Worm (Caenorhabditis elegans) whole organism, L2 larva: ENCODE data around the gene lev-8.

ENCODE experiments used
- F13H6.1 ChIP-seq: sonication (generic microtip); optimal IDR thresholded peaks from 2 replicates; lab custom pipeline; 2016; ENCODE audit warnings: missing genetic modification characterization, missing compliant biosample characterization
- R02D3.7 ChIP-seq: fragments of 150-350 bp; optimal IDR thresholded peaks from 2 replicates; lab custom pipeline; 2014; ENCODE audit warnings: missing biosample characterization, missing genetic modification characterization
- Y55F3AM.14 ChIP-seq: fragments of 200-800 bp; sonication (Bioruptor generic); optimal IDR thresholded peaks from 2 replicates; lab custom pipeline; 2018; ENCODE audit warnings: mild to moderate bottlenecking, missing genetic modification characterization, missing compliant biosample characterization
- ZK546.5 ChIP-seq: sonication (generic microtip); optimal IDR thresholded peaks from 2 replicates; lab custom pipeline; 2017; ENCODE audit warnings: missing biosample characterization, missing genetic modification characterization
- alr-1 ChIP-seq: fragments of 150-350 bp; optimal IDR thresholded peaks from 2 replicates; lab custom pipeline; 2014; ENCODE audit warnings: missing biosample characterization, missing genetic modification characterization
- aly-2 ChIP-seq: fragments of 150-350 bp; optimal IDR thresholded peaks from 2 replicates; lab custom pipeline; 2014; ENCODE audit warnings: missing biosample characterization, missing genetic modification characterization
- ama-1 ChIP-seq: fragments of 150-350 bp; optimal IDR thresholded peaks from 2 replicates; lab custom pipeline; 2018; ENCODE audit warnings: inconsistent platforms
- blmp-1 ChIP-seq: sonication (generic microtip); optimal IDR thresholded peaks from 2 replicates; lab custom pipeline; 2017; ENCODE audit warnings: missing genetic modification characterization, mild to moderate bottlenecking, missing compliant biosample characterization, antibody characterized with exemption, moderate library complexity; ENCODE audit not compliant: insufficient read depth
- ceh-16 ChIP-seq: fragments of 150-350 bp; optimal IDR thresholded peaks from 2 replicates; lab custom pipeline; 2014; ENCODE audit warnings: missing biosample characterization, missing genetic modification characterization
- ceh-82 ChIP-seq: fragments of 150-350 bp; optimal IDR thresholded peaks from 2 replicates; lab custom pipeline; 2014; ENCODE audit warnings: missing biosample characterization, missing genetic modification characterization
- crh-2 ChIP-seq: sonication (generic microtip); optimal IDR thresholded peaks from 2 replicates; lab custom pipeline; 2017; ENCODE audit warnings: missing biosample characterization, missing genetic modification characterization
- dmd-4 ChIP-seq: sonication (generic microtip); optimal IDR thresholded peaks from 2 replicates; lab custom pipeline; 2017; ENCODE audit warnings: missing biosample characterization, missing genetic modification characterization
- egl-27 ChIP-seq: sonication (generic microtip); optimal IDR thresholded peaks from 3 replicates; lab custom pipeline; 2017; ENCODE audit warnings: missing biosample characterization, missing genetic modification reagents, missing genetic modification characterization
- elt-1 ChIP-seq: fragments of 150-350 bp; optimal IDR thresholded peaks from 2 replicates; lab custom pipeline; 2014; ENCODE audit warnings: missing biosample characterization, missing genetic modification characterization
- elt-3 ChIP-seq: sonication (generic microtip); optimal IDR thresholded peaks from 2 replicates; lab custom pipeline; 2017; ENCODE audit warnings: missing biosample characterization, missing genetic modification characterization
- fos-1 ChIP-seq: fragments of 150-350 bp; optimal IDR thresholded peaks from 2 replicates; lab custom pipeline; 2014; ENCODE audit warnings: missing biosample characterization, missing genetic modification characterization
- gmeb-1 ChIP-seq: fragments of 150-350 bp; optimal IDR thresholded peaks from 2 replicates; lab custom pipeline; 2014; ENCODE audit warnings: missing biosample characterization, missing genetic modification characterization
- lin-11 ChIP-seq: fragments of 150-350 bp; sonication (generic microtip); optimal IDR thresholded peaks from 2 replicates; lab custom pipeline; 2014; ENCODE audit warnings: missing biosample characterization, missing genetic modification characterization, inconsistent platforms, mixed read lengths
- lin-13 ChIP-seq: fragments of 150-350 bp; optimal IDR thresholded peaks from 2 replicates; lab custom pipeline; 2014; ENCODE audit warnings: missing biosample characterization, missing genetic modification reagents, missing genetic modification characterization
- lin-39 ChIP-seq: fragments of 150-350 bp; optimal IDR thresholded peaks from 2 replicates; lab custom pipeline; 2014; ENCODE audit warnings: missing biosample characterization, missing genetic modification reagents, missing genetic modification characterization
- mab-5 ChIP-seq: fragments of 150-350 bp; optimal IDR thresholded peaks from 2 replicates; lab custom pipeline; 2014; ENCODE audit warnings: missing biosample characterization, missing genetic modification characterization
- mbf-1 ChIP-seq: sonication (generic microtip); optimal IDR thresholded peaks from 2 replicates; lab custom pipeline; 2017; ENCODE audit warnings: missing biosample characterization, missing genetic modification characterization
- mdl-1 ChIP-seq, 2 experiments: fragments of 150-350 bp in 1 of 2; sonication (generic microtip) in 1 of 2; optimal IDR thresholded peaks; 2 replicates each; lab custom pipeline; 2017; ENCODE audit warnings: missing biosample characterization in 2 of 2, missing genetic modification characterization in 2 of 2
- nhr-10 ChIP-seq: sonication (generic microtip); optimal IDR thresholded peaks from 2 replicates; lab custom pipeline; 2017; ENCODE audit warnings: missing biosample characterization, missing genetic modification characterization
- nhr-11 ChIP-seq: fragments of 150-350 bp; optimal IDR thresholded peaks from 2 replicates; lab custom pipeline; 2014; ENCODE audit warnings: missing biosample characterization, missing genetic modification characterization
- nhr-12 ChIP-seq: fragments of 150-350 bp; optimal IDR thresholded peaks from 2 replicates; lab custom pipeline; 2014; ENCODE audit warnings: missing biosample characterization, missing genetic modification characterization
- nhr-129 ChIP-seq: fragments of 150-350 bp; optimal IDR thresholded peaks from 2 replicates; lab custom pipeline; 2014; ENCODE audit warnings: missing biosample characterization, missing genetic modification characterization
- nhr-21 ChIP-seq: fragments of 150-350 bp; optimal IDR thresholded peaks from 2 replicates; lab custom pipeline; 2014; ENCODE audit warnings: missing biosample characterization, missing genetic modification characterization
- nhr-23 ChIP-seq: fragments of 150-350 bp; optimal IDR thresholded peaks from 2 replicates; lab custom pipeline; 2014; ENCODE audit warnings: missing biosample characterization, missing genetic modification reagents, missing genetic modification characterization
- nhr-237 ChIP-seq: fragments of 150-350 bp; optimal IDR thresholded peaks from 2 replicates; lab custom pipeline; 2014; ENCODE audit warnings: missing biosample characterization, missing genetic modification characterization
- nhr-25 ChIP-seq: fragments of 150-350 bp; sonication (generic microtip); optimal IDR thresholded peaks from 3 replicates; lab custom pipeline; 2014; ENCODE audit warnings: missing biosample characterization, missing genetic modification characterization
- nhr-6 ChIP-seq: fragments of 150-350 bp; optimal IDR thresholded peaks from 2 replicates; lab custom pipeline; 2014; ENCODE audit warnings: missing biosample characterization, missing genetic modification characterization
- nhr-77 ChIP-seq: fragments of 150-350 bp; optimal IDR thresholded peaks from 2 replicates; lab custom pipeline; 2014; ENCODE audit warnings: missing biosample characterization, missing genetic modification characterization
- sem-4 ChIP-seq: fragments of 150-350 bp; optimal IDR thresholded peaks from 2 replicates; lab custom pipeline; 2014; ENCODE audit warnings: missing biosample characterization, missing genetic modification reagents, missing genetic modification characterization
- skn-1 ChIP-seq: sonication (generic microtip); optimal IDR thresholded peaks from 2 replicates; lab custom pipeline; 2017; ENCODE audit warnings: missing biosample characterization, missing genetic modification characterization
- sma-3 ChIP-seq: sonication (generic microtip); optimal IDR thresholded peaks from 2 replicates; lab custom pipeline; 2016; ENCODE audit warnings: missing genetic modification reagents, missing genetic modification characterization, missing compliant biosample characterization
- sma-9 ChIP-seq, 2 experiments: fragments of 150-350 bp in 1 of 2; sonication (generic microtip) in 1 of 2; optimal IDR thresholded peaks; 2 replicates each; lab custom pipeline; 2014 to 2016; ENCODE audit warnings: missing genetic modification characterization in 2 of 2, mild to moderate bottlenecking in 1 of 2, missing biosample characterization in 1 of 2, missing compliant biosample characterization in 1 of 2, missing genetic modification reagents in 1 of 2, moderate library complexity in 1 of 2
- snpc-4 ChIP-seq: fragments of 150-350 bp; optimal IDR thresholded peaks from 2 replicates; lab custom pipeline; 2014; ENCODE audit warnings: missing biosample characterization, missing genetic modification characterization
- unc-39 ChIP-seq: fragments of 150-350 bp; optimal IDR thresholded peaks from 2 replicates; lab custom pipeline; 2014; ENCODE audit warnings: missing biosample characterization, missing genetic modification characterization
- unc-55 ChIP-seq: fragments of 150-350 bp; sonication (generic microtip); optimal IDR thresholded peaks from 3 replicates; lab custom pipeline; 2014; ENCODE audit warnings: missing biosample characterization, missing genetic modification reagents, missing genetic modification characterization
- unc-62 ChIP-seq: fragments of 150-350 bp; optimal IDR thresholded peaks from 2 replicates; lab custom pipeline; 2014; ENCODE audit warnings: missing biosample characterization, missing genetic modification reagents, missing genetic modification characterization
- ztf-1 ChIP-seq: fragments of 200-800 bp; sonication (Bioruptor generic); conservative IDR thresholded peaks from 2 replicates; pipeline ENCODE4 v1.3.6; 2022; ENCODE audit warnings: missing genetic modification characterization, missing compliant biosample characterization
- ztf-11 ChIP-seq: sonication (generic microtip); optimal IDR thresholded peaks from 2 replicates; lab custom pipeline; 2017; ENCODE audit warnings: missing biosample characterization, missing genetic modification characterization
- ztf-4 ChIP-seq: fragments of 150-350 bp; optimal IDR thresholded peaks from 2 replicates; lab custom pipeline; 2014; ENCODE audit warnings: missing biosample characterization, missing genetic modification characterization

The lev-8 gene

ce11 chrX:11603234-11604108, 42.8 kb downstream of the lev-8 start (continued):
- TF ChIP-seq dmd-4 (tag; lab: Kevin White, UChicago) = no peak
- TF ChIP-seq unc-62 = no peak
- peak; percentile 10 for TF ChIP-seq nhr-129 (tag; lab: Kevin White, UChicago)
- TF ChIP-seq unc-39 (tag; lab: Kevin White, UChicago) = no peak
- TF ChIP-seq ztf-4 (tag; lab: Kevin White, UChicago) = peak; percentile 91
- peak; percentile 68 for TF ChIP-seq crh-2 (tag; lab: Kevin White, UChicago)
- TF ChIP-seq sma-3 (GFP tag; lab: Kevin White, UChicago) = peak; percentile 51
- TF ChIP-seq snpc-4 (tag; lab: Kevin White, UChicago) = no peak
- TF ChIP-seq nhr-11 (tag; lab: Kevin White, UChicago) = no peak
- TF ChIP-seq lin-13 (GFP tag; lab: Kevin White, UChicago) = peak; percentile 81
- peak; percentile 77 for TF ChIP-seq mab-5
- TF ChIP-seq mdl-1 (tag; optimal IDR thresholded peaks at IDR 0.05; lab: Kevin White, UChicago) = no peak
- TF ChIP-seq ceh-82 = no peak
- no peak for TF ChIP-seq elt-1 (tag; lab: Kevin White, UChicago)
- TF ChIP-seq Y55F3AM.14 = peak; percentile 47
- no peak for TF ChIP-seq alr-1 (tag; lab: Kevin White, UChicago)
- TF ChIP-seq ZK546.5 = no peak
- TF ChIP-seq sma-9 (GFP tag; optimal IDR thresholded peaks at IDR 0.05; lab: Kevin White, UChicago) = no peak
- TF ChIP-seq sma-9 (tag; optimal IDR thresholded peaks at IDR 0.05; lab: Kevin White, UChicago) = no peak

- TF ChIP-seq ama-1 (lab: Kevin White, UChicago) (peak; percentile 89), fos-1 (no peak)
Observed at ce11 chrX:11605214-11605765, 44.6 kb downstream of the lev-8 start, which contains the start of gene ftt-2. ftt-2 (minus strand) TSS chrX:11605419.

ce11 chrX:11605766-11606490, 45.2 kb downstream of the lev-8 start:
- TF ChIP-seq mab-5 (peak; percentile 69), egl-27 (tag; lab: Kevin White, UChicago) (peak; percentile 43), sem-4 (tag; lab: Kevin White, UChicago) (peak; percentile 84), snpc-4 (tag; lab: Kevin White, UChicago) (no peak), nhr-77 (tag; lab: Kevin White, UChicago) (peak; percentile 76), nhr-6 (tag; lab: Kevin White, UChicago) (peak; percentile 62), elt-3 (no peak), lin-11 (tag; lab: Kevin White, UChicago) (peak; percentile 47), mbf-1 (no peak), dmd-4 (tag; lab: Kevin White, UChicago) (no peak), nhr-11 (tag; lab: Kevin White, UChicago) (peak; percentile 89), aly-2 (no peak), nhr-237 (tag; lab: Kevin White, UChicago) (peak; percentile 76), crh-2 (tag; lab: Kevin White, UChicago) (peak; percentile 69), unc-62 (peak; percentile 21), alr-1 (tag; lab: Kevin White, UChicago) (no peak), R02D3.7 (no peak), ztf-11 (peak; percentile 75), F13H6.1 (tag; lab: Kevin White, UChicago) (peak; percentile 98), unc-55 (GFP tag; lab: Kevin White, UChicago) (peak; percentile 62), nhr-25 (tag; lab: Kevin White, UChicago) (peak; percentile 97), skn-1 (tag; lab: Kevin White, UChicago) (peak; percentile 64), gmeb-1 (peak; percentile 83), ceh-82 (peak; percentile 11), lin-13 (GFP tag; lab: Kevin White, UChicago) (peak; percentile 81), elt-1 (tag; lab: Kevin White, UChicago) (no peak), nhr-10 (peak; percentile 79), unc-39 (tag; lab: Kevin White, UChicago) (no peak), nhr-21 (tag; lab: Kevin White, UChicago) (peak; percentile 80), ZK546.5 (peak; percentile 66), nhr-23 (tag; lab: Kevin White, UChicago) (no peak), blmp-1 (peak; percentile 71), ceh-16 (tag; lab: Kevin White, UChicago) (peak; percentile 74), ama-1 (lab: Kevin White, UChicago) (no peak), ztf-1 (GFP tag; lab: Robert Waterston, UW) (0 out of 2 replicates have a peak, but pooled peaks have one; percentile 91), lin-39 (tag; lab: Kevin White, UChicago) (no peak), sma-3 (GFP tag; lab: Kevin White, UChicago) (peak; percentile 98), nhr-12 (no peak), fos-1 (peak; percentile 67)
